Fruit fly (Drosophila melanogaster) whole organism, prepupa: ENCODE data around the gene sro.

Source experiments
- Blimp-1 ChIP-seq: fragments of 200-800 bp; sonication (Bioruptor generic); optimal IDR thresholded peaks from 3 replicates; lab custom pipeline; 2017; ENCODE audit warnings: missing biosample characterization, missing genetic modification characterization, mild to moderate bottlenecking, moderate library complexity, missing genetic modification reagents
- CG10631 ChIP-seq: fragments of 200-800 bp; sonication (Bioruptor generic); optimal IDR thresholded peaks from 2 replicates; lab custom pipeline; 2016; ENCODE audit warnings: missing biosample characterization, missing genetic modification characterization
- CG11902 ChIP-seq: fragments of 200-800 bp; sonication (Bioruptor generic); optimal IDR thresholded peaks from 3 replicates; lab custom pipeline; 2016; ENCODE audit warnings: missing biosample characterization, missing genetic modification characterization
- CG15336 ChIP-seq: fragments of 200-800 bp; sonication (Bioruptor generic); IDR thresholded peaks from 2 replicates; pipeline ENCODE4 v1.3.6; 2022; ENCODE audit warnings: missing biosample characterization, missing genetic modification characterization
- CG1621 ChIP-seq: fragments of 200-800 bp; sonication (Bioruptor generic); optimal IDR thresholded peaks from 3 replicates; lab custom pipeline; 2018; ENCODE audit warnings: missing biosample characterization, mild to moderate bottlenecking, missing genetic modification characterization
- CG16779 ChIP-seq: fragments of 200-800 bp; sonication (Bioruptor generic); optimal IDR thresholded peaks from 3 replicates; lab custom pipeline; 2017; ENCODE audit warnings: missing biosample characterization, mild to moderate bottlenecking, missing genetic modification characterization
- CG32006 ChIP-seq: fragments of 200-800 bp; sonication (Bioruptor generic); optimal IDR thresholded peaks from 3 replicates; lab custom pipeline; 2017; ENCODE audit warnings: missing biosample characterization, mild to moderate bottlenecking, missing genetic modification characterization
- CG34406 ChIP-seq: fragments of 200-800 bp; sonication (Bioruptor generic); optimal IDR thresholded peaks from 3 replicates; lab custom pipeline; 2016; ENCODE audit warnings: missing biosample characterization, missing genetic modification characterization
- CG3919 ChIP-seq: fragments of 200-800 bp; sonication (Bioruptor generic); optimal IDR thresholded peaks from 3 replicates; lab custom pipeline; 2016; ENCODE audit warnings: missing biosample characterization, missing genetic modification characterization
- CG6163 ChIP-seq: fragments of 200-800 bp; sonication (Bioruptor generic); IDR thresholded peaks from 3 replicates; pipeline ENCODE4 v1.3.6; 2022; ENCODE audit warnings: missing biosample characterization, missing genetic modification characterization
- CG6792 ChIP-seq: fragments of 200-800 bp; sonication (Bioruptor generic); optimal IDR thresholded peaks from 3 replicates; lab custom pipeline; 2016; ENCODE audit warnings: missing biosample characterization, missing genetic modification characterization
- CG6808 ChIP-seq: fragments of 200-800 bp; sonication (Bioruptor generic); optimal IDR thresholded peaks from 3 replicates; lab custom pipeline; 2017; ENCODE audit warnings: missing biosample characterization, missing genetic modification characterization, mild to moderate bottlenecking, moderate library complexity, missing genetic modification reagents
- CG7368 ChIP-seq: fragments of 200-800 bp; sonication (Bioruptor generic); optimal IDR thresholded peaks from 3 replicates; lab custom pipeline; 2016; ENCODE audit warnings: missing biosample characterization, missing genetic modification characterization
- CG8119 ChIP-seq: fragments of 200-800 bp; sonication (Bioruptor generic); IDR thresholded peaks from 3 replicates; pipeline ENCODE4 v1.3.6; 2022; ENCODE audit warnings: missing biosample characterization, missing genetic modification characterization
- CG8632 ChIP-seq: fragments of 200-800 bp; sonication (Bioruptor generic); optimal IDR thresholded peaks from 3 replicates; lab custom pipeline; 2016; ENCODE audit warnings: missing biosample characterization, missing genetic modification characterization
- CG9139 ChIP-seq: fragments of 200-800 bp; sonication (Bioruptor generic); optimal IDR thresholded peaks from 3 replicates; lab custom pipeline; 2017; ENCODE audit warnings: missing biosample characterization, mild to moderate bottlenecking, missing genetic modification characterization
- Eip93F ChIP-seq: fragments of 200-800 bp; sonication (Bioruptor generic); optimal IDR thresholded peaks from 2 replicates; lab custom pipeline; 2016; ENCODE audit warnings: missing biosample characterization, mild to moderate bottlenecking, missing genetic modification characterization
- Gug ChIP-seq: fragments of 200-800 bp; sonication (Bioruptor generic); IDR thresholded peaks from 2 replicates; pipeline ENCODE4 v1.3.6; 2022; ENCODE audit warnings: missing biosample characterization, missing genetic modification characterization
- Hr39 ChIP-seq: fragments of 200-800 bp; sonication (Bioruptor generic); optimal IDR thresholded peaks from 2 replicates; lab custom pipeline; 2016; ENCODE audit warnings: missing biosample characterization, missing genetic modification characterization
- Hr4 ChIP-seq: fragments of 200-800 bp; sonication (Bioruptor generic); optimal IDR thresholded peaks from 3 replicates; lab custom pipeline; 2016; ENCODE audit warnings: missing biosample characterization, missing genetic modification characterization
- OdsH ChIP-seq: fragments of 200-800 bp; sonication (Bioruptor generic); optimal IDR thresholded peaks from 3 replicates; lab custom pipeline; 2016; ENCODE audit warnings: missing biosample characterization, missing genetic modification characterization
- Smox ChIP-seq: fragments of 200-800 bp; sonication (Bioruptor generic); optimal IDR thresholded peaks from 3 replicates; lab custom pipeline; 2016; ENCODE audit warnings: missing biosample characterization, missing genetic modification characterization
- Sox102F ChIP-seq: fragments of 200-800 bp; sonication (Bioruptor generic); optimal IDR thresholded peaks from 2 replicates; lab custom pipeline; 2016; ENCODE audit warnings: missing biosample characterization, mild to moderate bottlenecking, missing genetic modification characterization
- Sox15 ChIP-seq: fragments of 200-800 bp; sonication (Bioruptor generic); optimal IDR thresholded peaks from 3 replicates; lab custom pipeline; 2016; ENCODE audit warnings: missing biosample characterization, missing genetic modification characterization
- acj6 ChIP-seq: fragments of 200-800 bp; sonication (Bioruptor generic); optimal IDR thresholded peaks from 3 replicates; lab custom pipeline; 2016; ENCODE audit warnings: missing biosample characterization, missing genetic modification characterization
- dsx ChIP-seq: fragments of 200-800 bp; optimal IDR thresholded peaks from 3 replicates; lab custom pipeline; 2019; ENCODE audit warnings: missing biosample characterization, mild to moderate bottlenecking, missing genetic modification characterization, moderate library complexity; ENCODE audit not compliant: poor library complexity, severe bottlenecking
- eg ChIP-seq: fragments of 200-800 bp; sonication (Bioruptor generic); IDR thresholded peaks from 3 replicates; pipeline ENCODE4 v1.3.6; 2022; ENCODE audit warnings: missing biosample characterization, missing genetic modification characterization
- esn ChIP-seq: fragments of 200-800 bp; sonication (Bioruptor generic); optimal IDR thresholded peaks from 2 replicates; lab custom pipeline; 2016; ENCODE audit warnings: missing biosample characterization, mild to moderate bottlenecking, missing genetic modification characterization, moderate library complexity
- fd59A ChIP-seq: fragments of 200-800 bp; sonication (Bioruptor generic); optimal IDR thresholded peaks from 2 replicates; lab custom pipeline; 2017; ENCODE audit warnings: missing biosample characterization, mild to moderate bottlenecking, missing genetic modification characterization, missing genetic modification reagents
- fd85E ChIP-seq: fragments of 200-800 bp; sonication (Bioruptor generic); optimal IDR thresholded peaks from 3 replicates; lab custom pipeline; 2016; ENCODE audit warnings: missing biosample characterization, missing genetic modification characterization
- fkh ChIP-seq: fragments of 200-800 bp; sonication (Bioruptor generic); optimal IDR thresholded peaks from 3 replicates; lab custom pipeline; 2017; ENCODE audit warnings: missing biosample characterization, mild to moderate bottlenecking, missing genetic modification characterization, moderate library complexity
- lz ChIP-seq: fragments of 200-800 bp; sonication (Bioruptor generic); optimal IDR thresholded peaks from 3 replicates; lab custom pipeline; 2016; ENCODE audit warnings: missing biosample characterization, missing genetic modification characterization
- pdm3 ChIP-seq: fragments of 200-800 bp; sonication (Bioruptor generic); optimal IDR thresholded peaks from 3 replicates; lab custom pipeline; 2016; ENCODE audit warnings: missing biosample characterization, missing genetic modification characterization
- spab ChIP-seq: fragments of 200-800 bp; sonication (Bioruptor generic); optimal IDR thresholded peaks from 2 replicates; lab custom pipeline; 2017; ENCODE audit warnings: missing biosample characterization, mild to moderate bottlenecking, missing genetic modification characterization, missing genetic modification reagents
- ss ChIP-seq, 2 experiments: fragments of 200-800 bp; sonication (Bioruptor generic); optimal IDR thresholded peaks; 2 replicates in 1 of 2; 3 replicates in 1 of 2; lab custom pipeline; 2017 to 2018; ENCODE audit warnings: mild to moderate bottlenecking in 2 of 2, missing biosample characterization in 2 of 2, missing genetic modification characterization in 2 of 2, moderate library complexity in 1 of 2
- topi ChIP-seq: fragments of 200-800 bp; sonication (Bioruptor generic); optimal IDR thresholded peaks from 3 replicates; lab custom pipeline; 2016; ENCODE audit warnings: missing biosample characterization, missing genetic modification characterization
- vri ChIP-seq: fragments of 200-800 bp; sonication (Bioruptor generic); optimal IDR thresholded peaks from 3 replicates; lab custom pipeline; 2016; ENCODE audit warnings: missing biosample characterization, mild to moderate bottlenecking, missing genetic modification characterization

Gene sro

dm6 chr3R:29765267-29766095, 28.9 kb upstream of the sro start, which contains the start of gene kay (continued):
- TF ChIP-seq Hr4 (GFP tag; lab: Kevin White, UChicago) = no peak
- TF ChIP-seq Blimp-1 = no peak
- no peak for TF ChIP-seq CG16779
- TF ChIP-seq CG6792 (GFP tag; lab: Kevin White, UChicago) = no peak
- no peak for TF ChIP-seq fd59A (GFP tag; lab: Kevin White, UChicago)
- peak; percentile 25 for TF ChIP-seq Sox102F (GFP tag; lab: Kevin White, UChicago)
- no peak for TF ChIP-seq fd85E
- peak; percentile 47 for TF ChIP-seq Eip93F
- no peak for TF ChIP-seq topi (GFP tag; lab: Kevin White, UChicago)
- TF ChIP-seq dsx = no peak
- 0 out of 3 replicates have a peak, but pooled peaks have one; percentile 33 for TF ChIP-seq CG6163 (GFP tag; lab: Robert Waterston, UW)
- peak; percentile 18 for TF ChIP-seq CG3919
- TF ChIP-seq lz = no peak
- no peak for TF ChIP-seq CG15336 (GFP tag; lab: Robert Waterston, UW)
- no peak for TF ChIP-seq CG9139 (GFP tag; lab: Kevin White, UChicago)
- no peak for TF ChIP-seq esn (GFP tag; lab: Kevin White, UChicago)
- no peak for TF ChIP-seq CG34406
- no peak for TF ChIP-seq spab (GFP tag; lab: Kevin White, UChicago)
- TF ChIP-seq CG32006 (GFP tag; lab: Kevin White, UChicago) = no peak
- no peak for TF ChIP-seq Sox15 (GFP tag; lab: Kevin White, UChicago)
- no peak for TF ChIP-seq Smox
- peak; percentile 11 for TF ChIP-seq CG6808 (GFP tag; lab: Kevin White, UChicago)
- no peak for TF ChIP-seq CG10631 (GFP tag; lab: Kevin White, UChicago)
- TF ChIP-seq Gug (GFP tag; lab: Robert Waterston, UW) = no peak
- TF ChIP-seq eg = peak; percentile 33; the same call in 2 of the 3 replicates
- no peak for TF ChIP-seq CG1621

- TF ChIP-seq pdm3 (GFP tag; lab: Kevin White, UChicago) = no peak
- TF ChIP-seq OdsH (GFP tag; lab: Kevin White, UChicago) = no peak
- no peak for TF ChIP-seq Hr39 (GFP tag; lab: Kevin White, UChicago)
- TF ChIP-seq CG8632 (GFP tag; lab: Kevin White, UChicago) = no peak
- TF ChIP-seq CG3919 = peak; percentile 9
Measured at dm6 chr3R:29767236-29767635, 27.2 kb upstream of the sro start.

dm6 chr3R:29770930-29771329, 23.5 kb upstream of the sro start:
- no peak for TF ChIP-seq lz
- no peak for TF ChIP-seq acj6 (GFP tag; lab: Kevin White, UChicago)
- TF ChIP-seq CG6163 (GFP tag; lab: Robert Waterston, UW) = 0 out of 3 replicates have a peak, but pooled peaks have one; percentile 6
- no peak for TF ChIP-seq CG11902

- peak; percentile 67 for TF ChIP-seq vri
- TF ChIP-seq CG9139 (GFP tag; lab: Kevin White, UChicago) = no peak
- TF ChIP-seq dsx = peak; percentile 17
- TF ChIP-seq CG8119 (GFP tag; lab: Robert Waterston, UW) = peak; percentile 27; the same call in 1 of the 3 replicates
- peak in 1 of 2 experiments; percentile 46 for TF ChIP-seq ss (GFP tag; optimal IDR thresholded peaks at IDR 0.05; lab: Kevin White, UChicago)
- peak; percentile 25 for TF ChIP-seq CG16779
- TF ChIP-seq fd59A (GFP tag; lab: Kevin White, UChicago) = no peak
- TF ChIP-seq fkh = peak; percentile 97
- TF ChIP-seq CG10631 (GFP tag; lab: Kevin White, UChicago) = no peak
- TF ChIP-seq CG15336 (GFP tag; lab: Robert Waterston, UW) = peak; percentile 18; the same call in 1 of the 2 replicates
- peak; percentile 44; the same call in 1 of the 3 replicates for TF ChIP-seq eg
- no peak for TF ChIP-seq CG7368 (GFP tag; lab: Kevin White, UChicago)
Measured at dm6 chr3R:29771645-29772089, 22.7 kb upstream of the sro start.
